Worm (Caenorhabditis elegans) whole organism, early embryonic: ENCODE results near the gene C03B1.5.

Source experiments
- B0310.2 ChIP-seq: sonication (generic microtip); optimal IDR thresholded peaks from 2 replicates; lab custom pipeline; 2016; ENCODE audit warnings: mild to moderate bottlenecking, missing genetic modification characterization, missing compliant biosample characterization
- F13C5.2 ChIP-seq: sonication (generic microtip); optimal IDR thresholded peaks from 2 replicates; lab custom pipeline; 2017; ENCODE audit warnings: mild to moderate bottlenecking, missing genetic modification characterization, inconsistent platforms, missing compliant biosample characterization
- aly-1 ChIP-seq: sonication (generic microtip); optimal IDR thresholded peaks from 2 replicates; lab custom pipeline; 2016; ENCODE audit warnings: missing genetic modification characterization, missing compliant biosample characterization
- ama-1 ChIP-seq: fragments of 150-350 bp; optimal IDR thresholded peaks from 2 replicates; lab custom pipeline; 2014
- ceh-13 ChIP-seq: fragments of 200-800 bp; sonication (Bioruptor generic); optimal IDR thresholded peaks from 2 replicates; lab custom pipeline; 2018; ENCODE audit warnings: mild to moderate bottlenecking, missing genetic modification characterization, missing compliant biosample characterization
- ceh-36 ChIP-seq: sonication (generic microtip); optimal IDR thresholded peaks from 2 replicates; lab custom pipeline; 2016; ENCODE audit warnings: missing genetic modification characterization, inconsistent platforms, missing compliant biosample characterization
- flt-1 ChIP-seq: fragments of 200-800 bp; sonication (Bioruptor generic); IDR thresholded peaks from 2 replicates; pipeline ENCODE4 v1.3.6; 2022; ENCODE audit warnings: missing genetic modification characterization, missing compliant biosample characterization
- hmbx-1 ChIP-seq: sonication (generic microtip); optimal IDR thresholded peaks from 2 replicates; lab custom pipeline; 2016; ENCODE audit warnings: mild to moderate bottlenecking, missing genetic modification characterization, missing compliant biosample characterization
- hmg-4 ChIP-seq: fragments of 200-800 bp; sonication (Bioruptor generic); optimal IDR thresholded peaks from 2 replicates; lab custom pipeline; 2018; ENCODE audit warnings: mild to moderate bottlenecking, missing genetic modification characterization, missing compliant biosample characterization
- hnd-1 ChIP-seq: sonication (generic microtip); optimal IDR thresholded peaks from 2 replicates; lab custom pipeline; 2016; ENCODE audit warnings: missing genetic modification characterization, missing compliant biosample characterization
- pes-1 ChIP-seq: fragments of 200-800 bp; sonication (Bioruptor generic); IDR thresholded peaks from 2 replicates; pipeline ENCODE4 v1.3.6; 2022; ENCODE audit warnings: missing genetic modification reagents, missing genetic modification characterization, missing compliant biosample characterization
- scrt-1 ChIP-seq: fragments of 200-800 bp; sonication (Bioruptor generic); IDR thresholded peaks from 2 replicates; pipeline ENCODE4 v1.3.6; 2022; ENCODE audit warnings: missing genetic modification characterization, missing compliant biosample characterization
- tbx-11 ChIP-seq: fragments of 200-800 bp; sonication (Bioruptor generic); IDR thresholded peaks from 2 replicates; pipeline ENCODE4 v1.3.6; 2022; ENCODE audit warnings: missing genetic modification characterization, missing compliant biosample characterization
- tbx-37 ChIP-seq: fragments of 200-800 bp; sonication (Bioruptor generic); conservative IDR thresholded peaks from 2 replicates; pipeline ENCODE4 v1.3.6; 2022; ENCODE audit warnings: missing genetic modification reagents, missing genetic modification characterization, missing compliant biosample characterization

DNA sequence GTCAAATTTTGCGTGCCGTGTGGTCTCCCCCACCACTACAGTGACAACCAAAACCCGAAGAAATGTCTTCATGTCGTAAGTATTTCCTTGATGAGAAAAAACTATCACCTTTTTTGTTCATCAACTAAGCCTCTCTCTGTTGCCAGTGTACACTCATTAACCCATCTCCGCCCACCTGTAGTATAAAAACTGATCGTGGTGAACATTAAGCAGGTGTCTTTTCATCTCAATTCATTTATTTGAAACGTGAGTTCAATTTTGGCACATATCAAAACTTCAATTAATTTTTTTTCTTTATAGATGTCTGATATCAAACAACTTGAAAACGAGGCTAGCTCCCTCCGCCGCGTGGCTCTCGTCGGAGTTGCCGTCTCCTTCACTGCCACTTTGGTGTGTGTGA is 24.0 kb upstream of the C03B1.5 start, which contains the start of gene col-170:
- TF ChIP-seq F13C5.2 (tag; lab: Kevin White, UChicago) = no peak
- no peak for TF ChIP-seq hmg-4 (GFP tag; lab: Kevin White, UChicago)
- TF ChIP-seq scrt-1 (GFP tag; lab: Robert Waterston, UW) = no peak
- TF ChIP-seq hmbx-1 (tag; lab: Kevin White, UChicago) = no peak
- TF ChIP-seq pes-1 (GFP tag; lab: Robert Waterston, UW) = no peak
- TF ChIP-seq ama-1 (lab: Kevin White, UChicago) = no peak
- no peak for TF ChIP-seq ceh-13 (GFP tag; lab: Kevin White, UChicago)
- no peak for TF ChIP-seq tbx-37 (GFP tag; lab: Robert Waterston, UW)
- TF ChIP-seq tbx-11 (GFP tag; lab: Robert Waterston, UW) = no peak
- no peak for TF ChIP-seq hnd-1 (tag; lab: Kevin White, UChicago)
- TF ChIP-seq flt-1 (GFP tag; lab: Robert Waterston, UW) = no peak
- no peak for TF ChIP-seq aly-1 (tag; lab: Kevin White, UChicago)
- TF ChIP-seq B0310.2 (tag; lab: Kevin White, UChicago) = no peak
- no peak for TF ChIP-seq ceh-36 (tag; lab: Kevin White, UChicago)
